Worm (Caenorhabditis elegans) whole organism, L2 larva: ENCODE results near the gene sup-26.

Source experiments
- F13H6.1 ChIP-seq: sonication (generic microtip); optimal IDR thresholded peaks from 2 replicates; lab custom pipeline; 2016; ENCODE audit warnings: missing genetic modification characterization, missing compliant biosample characterization
- blmp-1 ChIP-seq: sonication (generic microtip); optimal IDR thresholded peaks from 2 replicates; lab custom pipeline; 2017; ENCODE audit warnings: missing genetic modification characterization, mild to moderate bottlenecking, missing compliant biosample characterization, antibody characterized with exemption, moderate library complexity; ENCODE audit not compliant: insufficient read depth
- fos-1 ChIP-seq: fragments of 150-350 bp; optimal IDR thresholded peaks from 2 replicates; lab custom pipeline; 2014; ENCODE audit warnings: missing biosample characterization, missing genetic modification characterization
- nhr-237 ChIP-seq: fragments of 150-350 bp; optimal IDR thresholded peaks from 2 replicates; lab custom pipeline; 2014; ENCODE audit warnings: missing biosample characterization, missing genetic modification characterization

DNA sequence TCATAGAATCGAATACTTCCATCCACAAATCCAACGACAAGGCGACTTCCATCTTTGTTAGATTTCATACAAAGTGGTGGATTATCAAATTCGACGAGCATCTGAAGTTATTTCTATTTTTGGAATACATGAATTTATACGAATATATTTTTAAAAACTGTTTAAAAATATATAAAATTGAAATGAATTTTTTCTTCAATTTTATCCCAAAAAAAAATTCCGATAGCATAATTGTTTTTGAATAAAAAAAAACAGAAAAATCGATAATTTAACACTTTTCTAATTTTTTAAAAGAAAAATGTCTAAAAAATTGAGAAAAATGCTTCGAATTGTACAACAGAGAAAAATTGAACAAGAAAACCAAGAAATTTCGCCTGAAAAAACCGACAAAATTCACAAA lies 32.5 kb downstream of the sup-26 start, which contains the start of gene Y44F5A.1:
- no peak for TF ChIP-seq blmp-1 (tag; lab: Kevin White, UChicago)
- no peak for TF ChIP-seq nhr-237
- TF ChIP-seq fos-1 (tag; lab: Kevin White, UChicago) = no peak
- TF ChIP-seq F13H6.1 = no peak
